Worm (Caenorhabditis elegans): Measurements from ENCODE around the gene srh-206.

- TF ChIP-seq dve-1 (tag; optimal IDR thresholded peaks at IDR 0.05): no peak
- TF ChIP-seq sox-4 (tag; optimal IDR thresholded peaks at IDR 0.05): no peak
- no peak for TF ChIP-seq ceh-48 (tag; optimal IDR thresholded peaks at IDR 0.05)
- TF ChIP-seq ahr-1 (tag; optimal IDR thresholded peaks at IDR 0.05): no peak
- no peak for TF ChIP-seq syd-9 (tag; optimal IDR thresholded peaks at IDR 0.05)
- TF ChIP-seq ceh-31 (tag; optimal IDR thresholded peaks at IDR 0.05): no peak
- TF ChIP-seq pros-1 (tag; optimal IDR thresholded peaks at IDR 0.05): no peak
- TF ChIP-seq pha-2 (tag; optimal IDR thresholded peaks at IDR 0.05): no peak
- no peak for TF ChIP-seq fkh-10 (GFP tag; optimal IDR thresholded peaks at IDR 0.05)
- TF ChIP-seq ref-2 (tag; optimal IDR thresholded peaks at IDR 0.05): no peak
- no peak for TF ChIP-seq pha-4 (tag; optimal IDR thresholded peaks at IDR 0.05)
- TF ChIP-seq ets-4 (tag; optimal IDR thresholded peaks at IDR 0.05): no peak
Measured at ce11 chrV:16987035-16987434, 32.4 kb upstream of the srh-206 start, which contains the start of gene Y102A5C.40.
